Worm (Caenorhabditis elegans): Measurements from ENCODE around the gene K02A6.4.

The K02A6.4 gene

DNA sequence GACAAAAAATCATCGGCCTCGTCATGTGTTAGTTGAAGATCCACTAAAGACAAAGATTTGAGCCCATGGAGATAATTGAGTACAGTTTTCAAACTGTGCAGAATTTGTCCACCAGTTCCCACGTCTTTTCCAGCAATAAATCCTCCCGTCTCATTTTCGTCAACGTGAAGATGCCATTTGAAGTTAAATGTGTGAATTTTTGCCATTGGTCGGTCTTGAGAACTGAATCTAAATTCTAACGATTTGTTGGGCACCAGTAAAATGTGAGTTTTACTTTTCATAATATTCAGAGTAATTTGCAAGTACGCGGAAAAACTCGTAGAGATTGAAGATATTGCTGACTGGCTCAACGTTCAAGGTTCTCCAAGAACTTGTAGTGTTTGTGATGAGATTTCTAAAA is 12.0 kb upstream of the K02A6.4 start:
- TF ChIP-seq zag-1 (tag; optimal IDR thresholded peaks at IDR 0.05) (no peak), ceh-16 (tag; optimal IDR thresholded peaks at IDR 0.05) (no peak)

DNA sequence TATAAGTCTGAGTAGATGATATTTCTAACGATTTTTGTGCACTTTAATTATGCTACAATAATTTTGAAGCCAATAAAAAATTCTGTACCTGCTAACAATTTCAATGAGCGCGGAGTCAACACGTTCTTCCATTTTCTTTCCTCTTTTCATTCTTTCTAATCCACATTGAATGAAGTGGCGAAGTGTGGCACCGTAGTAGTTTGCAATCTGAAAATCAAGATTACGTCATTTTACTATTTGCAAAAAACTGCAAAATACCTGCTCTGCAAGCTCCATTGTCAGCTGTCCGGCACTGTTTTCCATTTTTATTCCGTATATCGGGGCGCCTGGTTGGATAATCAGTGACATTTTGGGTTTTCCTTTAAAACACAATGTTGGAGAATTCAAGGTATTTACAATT is 10.7 kb upstream of the K02A6.4 start:
- no peak for TF ChIP-seq mml-1 (tag; optimal IDR thresholded peaks at IDR 0.05)
- no peak for TF ChIP-seq ztf-4 (tag; optimal IDR thresholded peaks at IDR 0.05)

DNA sequence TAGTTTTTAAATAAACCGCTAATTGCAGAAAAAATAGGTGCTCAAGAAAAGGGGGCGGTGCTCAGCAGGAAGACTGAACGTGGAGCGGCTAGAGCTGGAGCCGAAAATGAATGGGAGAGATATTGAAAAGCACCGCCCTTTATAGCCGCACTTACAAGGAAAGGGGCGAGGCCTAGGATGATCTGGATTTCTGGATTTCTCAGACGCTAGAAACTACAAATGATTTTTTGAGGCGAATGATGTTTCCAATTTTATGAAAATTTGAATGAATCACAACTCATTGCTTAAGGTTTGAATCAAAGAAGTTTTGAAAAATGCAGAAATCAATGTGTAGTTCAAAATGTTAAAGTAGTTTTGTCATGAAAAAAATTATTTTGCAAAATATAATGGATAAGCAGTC is 6.4 kb upstream of the K02A6.4 start, which contains the start of gene K02A6.2:
TSS of gene K02A6.2 (minus strand) at position 101 of the 400 bp plus-strand sequence.
- no peak for TF ChIP-seq R02D3.7 (tag; optimal IDR thresholded peaks at IDR 0.05)
- TF ChIP-seq jun-1 (tag; optimal IDR thresholded peaks at IDR 0.05) = no peak

DNA sequence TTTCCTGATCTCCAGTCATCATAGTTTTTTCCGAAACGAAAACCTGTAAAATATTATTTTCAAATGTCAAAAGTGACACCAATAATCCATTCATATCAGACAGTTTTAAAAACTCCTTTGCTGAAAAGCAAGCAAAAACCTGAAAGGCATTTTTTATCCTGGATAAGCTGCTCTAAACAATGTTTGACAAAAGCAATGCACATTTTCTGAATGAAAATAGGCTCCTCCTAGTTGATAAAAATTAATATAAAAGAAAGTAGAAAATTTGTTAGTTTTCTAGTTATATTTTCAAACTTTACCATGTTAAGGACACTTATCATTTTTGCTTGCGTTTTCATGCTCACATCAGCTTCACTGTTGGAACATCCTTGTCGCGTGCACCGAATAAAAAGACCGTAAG is 875 bp upstream of the K02A6.4 start, which contains the start of gene K02A6.1:
TSS of gene K02A6.1 (plus strand) at position 301 of the 400 bp plus-strand sequence.
- TF ChIP-seq pqm-1 (tag; optimal IDR thresholded peaks at IDR 0.05) = no peak
- no peak for TF ChIP-seq R02D3.7 (tag; optimal IDR thresholded peaks at IDR 0.05)
- no peak for TF ChIP-seq lin-15B (tag; optimal IDR thresholded peaks at IDR 0.05)
- no peak for TF ChIP-seq egl-5 (tag; optimal IDR thresholded peaks at IDR 0.05)
- TF ChIP-seq ztf-11 (tag; optimal IDR thresholded peaks at IDR 0.05) = no peak
- TF ChIP-seq pha-4 (tag; optimal IDR thresholded peaks at IDR 0.05) = no peak
- no peak for TF ChIP-seq fkh-10 (GFP tag; optimal IDR thresholded peaks at IDR 0.05)
- no peak for TF ChIP-seq jun-1 (tag; optimal IDR thresholded peaks at IDR 0.05)
- TF ChIP-seq nhr-25 (tag; optimal IDR thresholded peaks at IDR 0.05) = no peak
- TF ChIP-seq nhr-28 (tag; optimal IDR thresholded peaks at IDR 0.05) = no peak
- no peak for TF ChIP-seq sea-2 (GFP tag; optimal IDR thresholded peaks at IDR 0.05)
- TF ChIP-seq fos-1 (tag; optimal IDR thresholded peaks at IDR 0.05) = no peak
- no peak for TF ChIP-seq nhr-43 (tag; optimal IDR thresholded peaks at IDR 0.05; ENCODE audit: poor library complexity, severe bottlenecking)

- TF ChIP-seq zag-1 (tag; optimal IDR thresholded peaks at IDR 0.05) = no peak
- no peak for TF ChIP-seq hmg-11 (tag; optimal IDR thresholded peaks at IDR 0.05)
- TF ChIP-seq lin-39 (tag; optimal IDR thresholded peaks at IDR 0.05) = no peak
- TF ChIP-seq nhr-12 (tag; optimal IDR thresholded peaks at IDR 0.05) = no peak
- TF ChIP-seq eor-1 (tag; optimal IDR thresholded peaks at IDR 0.05) = no peak
- no peak for TF ChIP-seq ceh-28 (tag; optimal IDR thresholded peaks at IDR 0.05)
- TF ChIP-seq aly-2 (tag; optimal IDR thresholded peaks at IDR 0.05) = no peak
- TF ChIP-seq nfya-1 (tag; optimal IDR thresholded peaks at IDR 0.05; ENCODE audit: insufficient read depth) = no peak
These were observed 1.6 kb downstream of the K02A6.4 start for ce11 chrX:8216957-8217356.

DNA sequence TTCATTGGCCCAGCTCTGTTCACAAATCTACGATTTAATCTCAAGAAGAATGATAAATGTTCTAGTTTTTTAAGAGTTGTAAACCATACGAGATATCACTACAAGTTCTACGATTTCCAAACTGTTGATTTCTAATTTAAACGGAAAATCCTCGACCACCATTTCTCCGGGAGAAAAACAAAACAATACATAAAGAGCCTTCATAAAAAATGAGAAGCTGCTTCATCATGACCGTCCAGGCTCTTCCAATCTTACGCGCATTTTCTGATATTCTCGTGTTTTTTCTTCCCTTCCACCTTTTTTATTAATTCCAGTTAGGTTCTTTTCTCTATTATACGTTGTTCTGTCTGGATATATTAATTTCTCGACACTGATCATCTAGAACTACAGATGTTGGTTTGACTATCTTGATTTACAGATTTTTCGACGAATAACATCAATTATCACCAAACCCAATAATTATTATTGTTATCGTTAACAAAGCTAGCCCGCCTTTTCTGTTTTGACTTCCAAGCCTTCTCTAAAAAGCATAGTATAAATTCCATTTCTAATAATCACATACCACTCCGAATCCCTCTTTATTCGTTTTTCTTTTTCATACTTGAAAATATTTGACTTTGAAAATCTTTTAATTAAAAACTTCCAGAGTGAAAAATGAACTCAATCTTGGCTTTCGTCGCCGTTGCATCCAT is 4.0 kb downstream of the K02A6.4 start, which contains the start of gene C47D2.1:
TSS of gene C47D2.1 (plus strand) at position 642 of the 692 bp plus-strand sequence.
- TF ChIP-seq nhr-67 (tag; optimal IDR thresholded peaks at IDR 0.05) = no peak
- TF ChIP-seq elt-3 (tag; optimal IDR thresholded peaks at IDR 0.05) = no peak
- no peak for TF ChIP-seq snpc-4 (tag; optimal IDR thresholded peaks at IDR 0.05)
- no peak for TF ChIP-seq sea-2 (GFP tag; optimal IDR thresholded peaks at IDR 0.05)
- no peak for TF ChIP-seq ama-1 (optimal IDR thresholded peaks at IDR 0.05)
- no peak for TF ChIP-seq lin-39 (tag; optimal IDR thresholded peaks at IDR 0.05)
- TF ChIP-seq ceh-9 (tag; optimal IDR thresholded peaks at IDR 0.05) = no peak
- no peak for TF ChIP-seq nhr-43 (tag; optimal IDR thresholded peaks at IDR 0.05; ENCODE audit: poor library complexity, severe bottlenecking)
- TF ChIP-seq elt-2 (tag; optimal IDR thresholded peaks at IDR 0.05) = no peak
- TF ChIP-seq jun-1 (tag; optimal IDR thresholded peaks at IDR 0.05) = no peak
- TF ChIP-seq skn-1 (tag; optimal IDR thresholded peaks at IDR 0.05) = no peak

ce11 chrX:8210999-8211398 is 7.6 kb downstream of the K02A6.4 start, which contains the start of gene cdd-1:
cdd-1 (minus strand) TSS chrX:8211149.
- peak; percentile 72 for TF ChIP-seq pqm-1 (tag; optimal IDR thresholded peaks at IDR 0.05)
- no peak for TF ChIP-seq ama-1 (optimal IDR thresholded peaks at IDR 0.05)
- no peak for TF ChIP-seq aly-2 (tag; optimal IDR thresholded peaks at IDR 0.05)
- no peak for TF ChIP-seq ZK546.5 (tag; optimal IDR thresholded peaks at IDR 0.05)
- peak in 1 of 3 experiments; percentile 50 for TF ChIP-seq elt-3 (tag; optimal IDR thresholded peaks at IDR 0.05)
- no peak for TF ChIP-seq nhr-77 (tag; optimal IDR thresholded peaks at IDR 0.05)
- TF ChIP-seq nhr-12 (tag; optimal IDR thresholded peaks at IDR 0.05) = no peak
- peak; percentile 96 for TF ChIP-seq elt-2 (tag; optimal IDR thresholded peaks at IDR 0.05)
- TF ChIP-seq fos-1 (tag; optimal IDR thresholded peaks at IDR 0.05) = peak; percentile 38
- TF ChIP-seq jun-1 (tag; optimal IDR thresholded peaks at IDR 0.05) = peak; percentile 7
- TF ChIP-seq nfya-1 (tag; optimal IDR thresholded peaks at IDR 0.05; ENCODE audit: insufficient read depth) = peak; percentile 17
- TF ChIP-seq R02D3.7 (tag; optimal IDR thresholded peaks at IDR 0.05) = peak; percentile 5
- TF ChIP-seq nhr-43 (tag; optimal IDR thresholded peaks at IDR 0.05; ENCODE audit: poor library complexity, severe bottlenecking) = no peak
- TF ChIP-seq nhr-67 (tag; optimal IDR thresholded peaks at IDR 0.05) = no peak
- TF ChIP-seq mml-1 (tag; optimal IDR thresholded peaks at IDR 0.05) = no peak

All from whole organism, L3 larva.